Fruit fly (Drosophila melanogaster) whole organism, embryonic: ENCODE data around the gene CG32369.

Experiments
- CG10462 ChIP-seq: fragments of 200-800 bp; sonication (Bioruptor generic); optimal IDR thresholded peaks from 2 replicates; lab custom pipeline; 2016; ENCODE audit warnings: missing biosample characterization, missing genetic modification characterization
- CG12219 ChIP-seq: fragments of 200-800 bp; sonication (Bioruptor generic); optimal IDR thresholded peaks from 3 replicates; lab custom pipeline; 2018; ENCODE audit warnings: missing biosample characterization, mild to moderate bottlenecking, missing genetic modification characterization
- CG12659 ChIP-seq: fragments of 200-800 bp; sonication (Bioruptor generic); optimal IDR thresholded peaks from 3 replicates; lab custom pipeline; 2017; ENCODE audit warnings: mild to moderate bottlenecking, missing biosample characterization, missing genetic modification reagents, missing genetic modification characterization
- CG12769 ChIP-seq: fragments of 200-800 bp; sonication (Bioruptor generic); optimal IDR thresholded peaks from 2 replicates; lab custom pipeline; 2019; ENCODE audit warnings: missing biosample characterization, mild to moderate bottlenecking, missing genetic modification characterization, moderate library complexity
- CG13624 ChIP-seq: fragments of 200-800 bp; sonication (Bioruptor generic); optimal IDR thresholded peaks from 2 replicates; lab custom pipeline; 2016; ENCODE audit warnings: missing biosample characterization, missing genetic modification characterization
- CG14050 ChIP-seq: fragments of 200-800 bp; sonication (Bioruptor generic); IDR thresholded peaks from 3 replicates; pipeline ENCODE4 v1.3.6; 2022; ENCODE audit warnings: missing biosample characterization, missing genetic modification characterization
- CG17361 ChIP-seq: fragments of 200-800 bp; sonication (Bioruptor generic); IDR thresholded peaks from 3 replicates; pipeline ENCODE4 v1.3.6; 2022; ENCODE audit warnings: missing biosample characterization, missing genetic modification characterization
- CG1832 ChIP-seq: fragments of 200-800 bp; sonication (Bioruptor generic); optimal IDR thresholded peaks from 2 replicates; lab custom pipeline; 2017; ENCODE audit warnings: missing biosample characterization, mild to moderate bottlenecking, missing genetic modification characterization, inconsistent platforms
- CG2199 ChIP-seq: fragments of 200-800 bp; sonication (Bioruptor generic); IDR thresholded peaks from 3 replicates; pipeline ENCODE4 v1.3.6; 2022; ENCODE audit warnings: missing biosample characterization, missing genetic modification characterization
- CG31224 ChIP-seq: fragments of 200-800 bp; sonication (Bioruptor generic); IDR thresholded peaks from 2 replicates; pipeline ENCODE4 v1.3.6; 2022; ENCODE audit warnings: missing biosample characterization, missing genetic modification characterization
- CG4282 ChIP-seq: fragments of 200-800 bp; sonication (Bioruptor generic); optimal IDR thresholded peaks from 2 replicates; lab custom pipeline; 2016; ENCODE audit warnings: missing biosample characterization, missing genetic modification characterization
- CG7271 ChIP-seq: fragments of 200-800 bp; sonication (Bioruptor generic); optimal IDR thresholded peaks from 2 replicates; lab custom pipeline; 2018; ENCODE audit warnings: missing biosample characterization, mild to moderate bottlenecking, missing genetic modification characterization, moderate library complexity
- CG8359 ChIP-seq: fragments of 200-800 bp; sonication (Bioruptor generic); optimal IDR thresholded peaks from 2 replicates; lab custom pipeline; 2017; ENCODE audit warnings: missing biosample characterization, mild to moderate bottlenecking, missing genetic modification characterization, borderline replicate concordance
- CG8388 ChIP-seq: fragments of 200-800 bp; sonication (Bioruptor generic); optimal IDR thresholded peaks from 2 replicates; lab custom pipeline; 2019; ENCODE audit warnings: missing biosample characterization, mild to moderate bottlenecking, missing genetic modification characterization, moderate library complexity
- Chrac-16 ChIP-seq: fragments of 200-800 bp; sonication (Bioruptor generic); optimal IDR thresholded peaks from 3 replicates; lab custom pipeline; 2016; ENCODE audit warnings: missing biosample characterization, missing genetic modification characterization
- D ChIP-seq, 2 experiments: fragments of 200-800 bp in 1 of 2; fragments of >200 bp in 1 of 2; sonication (Bioruptor generic) in 1 of 2; optimal IDR thresholded peaks; 2 replicates in 1 of 2; 3 replicates in 1 of 2; lab custom pipeline; 2017; ENCODE audit warnings: mild to moderate bottlenecking in 1 of 2, missing biosample characterization in 1 of 2, missing genetic modification characterization in 1 of 2, missing genetic modification reagents in 1 of 2
- Dfd ChIP-seq, 2 experiments: fragments of >200 bp; optimal IDR thresholded peaks; 2 replicates each; lab custom pipeline; 2017; ENCODE audit warnings: missing biosample characterization in 2 of 2, missing genetic modification characterization in 2 of 2
- Dll ChIP-seq: fragments of 200-800 bp; sonication (Bioruptor generic); IDR thresholded peaks from 4 replicates; pipeline ENCODE4 v1.3.6; 2022; ENCODE audit warnings: missing biosample characterization, missing genetic modification characterization; ENCODE audit not compliant: partially characterized antibody
- Doc2 ChIP-seq: fragments of 200-800 bp; sonication (Bioruptor generic); IDR thresholded peaks from 2 replicates; pipeline ENCODE4 v1.3.6; 2022; ENCODE audit warnings: missing biosample characterization, missing genetic modification characterization
- E2f1 ChIP-seq: fragments of 200-800 bp; sonication (Bioruptor generic); IDR thresholded peaks from 2 replicates; pipeline ENCODE4 v1.3.6; 2022; ENCODE audit warnings: missing biosample characterization, missing genetic modification characterization
- Gsc ChIP-seq: fragments of 200-800 bp; sonication (Bioruptor generic); IDR thresholded peaks from 2 replicates; pipeline ENCODE4 v1.3.6; 2022; ENCODE audit warnings: missing biosample characterization, missing genetic modification characterization
- H2.0 ChIP-seq: fragments of 200-800 bp; sonication (Bioruptor generic); IDR thresholded peaks from 2 replicates; pipeline ENCODE4 v1.3.6; 2022; ENCODE audit warnings: missing biosample characterization, missing genetic modification characterization
- HLH3B ChIP-seq: fragments of 200-800 bp; sonication (Bioruptor generic); IDR thresholded peaks from 2 replicates; pipeline ENCODE4 v1.3.6; 2022; ENCODE audit warnings: missing biosample characterization, missing genetic modification characterization
- Mad ChIP-seq: fragments of 200-800 bp; sonication (Bioruptor generic); optimal IDR thresholded peaks from 2 replicates; lab custom pipeline; 2016; ENCODE audit warnings: missing biosample characterization, missing genetic modification characterization
- Opbp ChIP-seq: fragments of 200-800 bp; sonication (Bioruptor generic); IDR thresholded peaks from 3 replicates; pipeline ENCODE4 v1.3.6; 2022; ENCODE audit warnings: missing biosample characterization, missing genetic modification characterization; ENCODE audit not compliant: partially characterized antibody
- PHDP ChIP-seq: fragments of 200-800 bp; sonication (Bioruptor generic); optimal IDR thresholded peaks from 3 replicates; lab custom pipeline; 2018; ENCODE audit warnings: missing biosample characterization, mild to moderate bottlenecking, missing genetic modification characterization, moderate library complexity
- Sox100B ChIP-seq: fragments of 200-800 bp; sonication (Bioruptor generic); optimal IDR thresholded peaks from 3 replicates; lab custom pipeline; 2018; ENCODE audit warnings: missing biosample characterization, mild to moderate bottlenecking, missing genetic modification characterization
- Sry-β ChIP-seq: fragments of 200-800 bp; sonication (Bioruptor generic); optimal IDR thresholded peaks from 2 replicates; lab custom pipeline; 2018; ENCODE audit warnings: missing biosample characterization, mild to moderate bottlenecking, missing genetic modification characterization, moderate library complexity
- Taf1 ChIP-seq: fragments of 200-800 bp; sonication (Bioruptor generic); IDR thresholded peaks from 2 replicates; pipeline ENCODE4 v1.3.6; 2022; ENCODE audit warnings: missing biosample characterization, missing genetic modification characterization
- Usf ChIP-seq: fragments of 200-800 bp; sonication (Bioruptor generic); optimal IDR thresholded peaks from 2 replicates; lab custom pipeline; 2017; ENCODE audit warnings: missing genotype, missing biosample characterization, missing genetic modification characterization
- Xbp1 ChIP-seq: fragments of 200-800 bp; sonication (Bioruptor generic); optimal IDR thresholded peaks from 3 replicates; lab custom pipeline; 2016; ENCODE audit warnings: missing biosample characterization, mild to moderate bottlenecking, missing genetic modification characterization
- Xrp1 ChIP-seq: fragments of 200-800 bp; sonication (Bioruptor generic); IDR thresholded peaks from 2 replicates; pipeline ENCODE4 v1.3.6; 2022; ENCODE audit warnings: missing biosample characterization, missing genetic modification characterization
- al ChIP-seq: fragments of 200-800 bp; sonication (Bioruptor generic); IDR thresholded peaks from 2 replicates; pipeline ENCODE4 v1.3.6; 2022; ENCODE audit warnings: missing biosample characterization, missing genetic modification characterization
- aop ChIP-seq: fragments of 200-800 bp; sonication (Bioruptor generic); IDR thresholded peaks from 2 replicates; pipeline ENCODE4 v1.3.6; 2022; ENCODE audit warnings: missing biosample characterization, missing genetic modification characterization
- cato ChIP-seq: fragments of 200-800 bp; sonication (Bioruptor generic); optimal IDR thresholded peaks from 2 replicates; lab custom pipeline; 2016; ENCODE audit warnings: missing biosample characterization, missing genetic modification characterization, borderline replicate concordance
- crp ChIP-seq, 2 experiments: fragments of 200-800 bp; sonication (Bioruptor generic); optimal IDR thresholded peaks; 2 replicates in 1 of 2; 3 replicates in 1 of 2; lab custom pipeline; 2017; ENCODE audit warnings: missing biosample characterization in 2 of 2, missing genetic modification characterization in 2 of 2, mild to moderate bottlenecking in 1 of 2, moderate library complexity in 1 of 2
- dmrt11E ChIP-seq: fragments of 200-800 bp; sonication (Bioruptor generic); optimal IDR thresholded peaks from 3 replicates; lab custom pipeline; 2018; ENCODE audit warnings: missing biosample characterization, mild to moderate bottlenecking, missing genetic modification characterization, moderate library complexity
- dysf ChIP-seq: fragments of 200-800 bp; sonication (Bioruptor generic); IDR thresholded peaks from 3 replicates; pipeline ENCODE4 v1.3.6; 2022; ENCODE audit warnings: missing biosample characterization, missing genetic modification characterization
- exex ChIP-seq: fragments of 200-800 bp; sonication (Bioruptor generic); optimal IDR thresholded peaks from 4 replicates; lab custom pipeline; 2018; ENCODE audit warnings: missing biosample characterization, mild to moderate bottlenecking, missing genetic modification characterization, moderate library complexity
- gem ChIP-seq: fragments of 200-800 bp; sonication (Bioruptor generic); optimal IDR thresholded peaks from 2 replicates; lab custom pipeline; 2019; ENCODE audit warnings: missing biosample characterization, mild to moderate bottlenecking, missing genetic modification characterization, moderate library complexity
- gt ChIP-seq: fragments of 200-800 bp; sonication (Bioruptor generic); IDR thresholded peaks from 2 replicates; pipeline ENCODE4 v1.3.6; 2022; ENCODE audit warnings: missing biosample characterization, missing genetic modification characterization
- hth ChIP-seq: fragments of >200 bp; optimal IDR thresholded peaks from 2 replicates; lab custom pipeline; 2017; ENCODE audit warnings: inconsistent platforms
- insv ChIP-seq, 2 experiments: fragments of 200-800 bp; sonication (Bioruptor generic); optimal IDR thresholded peaks; 3 replicates each; lab custom pipeline; 2016 to 2018; ENCODE audit warnings: missing biosample characterization in 2 of 2, missing genetic modification characterization in 2 of 2
- nom ChIP-seq: fragments of 200-800 bp; sonication (Bioruptor generic); optimal IDR thresholded peaks from 2 replicates; lab custom pipeline; 2017; ENCODE audit warnings: missing biosample characterization, missing genetic modification characterization, mild to moderate bottlenecking, moderate library complexity, missing genetic modification reagents
- pho ChIP-seq: fragments of 200-800 bp; sonication (Bioruptor generic); optimal IDR thresholded peaks from 2 replicates; lab custom pipeline; 2016; ENCODE audit warnings: missing biosample characterization, missing genetic modification characterization
- pzg ChIP-seq: fragments of 200-800 bp; sonication (Bioruptor generic); optimal IDR thresholded peaks from 3 replicates; lab custom pipeline; 2018; ENCODE audit warnings: missing biosample characterization, mild to moderate bottlenecking, missing genetic modification characterization, moderate library complexity
- row ChIP-seq: fragments of 200-800 bp; sonication (Bioruptor generic); IDR thresholded peaks from 3 replicates; pipeline ENCODE4 v1.3.6; 2022; ENCODE audit warnings: missing biosample characterization, missing genetic modification characterization
- seq ChIP-seq: fragments of 200-800 bp; sonication (Bioruptor generic); IDR thresholded peaks from 2 replicates; pipeline ENCODE4 v1.3.6; 2022; ENCODE audit warnings: missing biosample characterization, missing genetic modification characterization
- ttk ChIP-seq: fragments of 200-800 bp; sonication (Bioruptor generic); IDR thresholded peaks from 2 replicates; pipeline ENCODE4 v2.1.2; 2022; ENCODE audit warnings: missing biosample characterization, missing genetic modification characterization

Gene CG32369

dm6 chr3L:7850771-7851358 is 41.2 kb upstream of the CG32369 start (continued):
- TF ChIP-seq Xrp1 (GFP tag; lab: Robert Waterston, UW) = peak; percentile 90
- TF ChIP-seq E2f1 (GFP tag; lab: Robert Waterston, UW) = peak; percentile 86
- peak; percentile 92 for TF ChIP-seq gem (tag; lab: Kevin White, UChicago)
- TF ChIP-seq H2.0 (GFP tag; lab: Robert Waterston, UW) = peak; percentile 67
- TF ChIP-seq insv (GFP tag; optimal IDR thresholded peaks at IDR 0.05; lab: Kevin White, UChicago) = peak in 1 of 2 experiments; percentile 21
- no peak for TF ChIP-seq Dll (GFP tag; lab: Robert Waterston, UW)
- TF ChIP-seq CG12219 (GFP tag; lab: Kevin White, UChicago) = peak; percentile 78
- peak; percentile 79 for TF ChIP-seq ttk (GFP tag; lab: Robert Waterston, UW)
- TF ChIP-seq CG31224 (GFP tag; lab: Robert Waterston, UW) = peak; percentile 73
- TF ChIP-seq aop (GFP tag; lab: Robert Waterston, UW) = no peak
- TF ChIP-seq CG2199 (GFP tag; lab: Robert Waterston, UW) = peak; percentile 37; the same call in 1 of the 3 replicates
- TF ChIP-seq CG12659 (GFP tag; lab: Kevin White, UChicago) = peak; percentile 88
- no peak for TF ChIP-seq CG1832 (GFP tag; lab: Kevin White, UChicago)
- peak; percentile 77 for TF ChIP-seq CG14050 (GFP tag; lab: Robert Waterston, UW)
- TF ChIP-seq Gsc = no peak
- TF ChIP-seq Usf (GFP tag; lab: Kevin White, UChicago) = peak; percentile 16
- TF ChIP-seq Mad (GFP tag; lab: Kevin White, UChicago) = peak; percentile 71
- no peak for TF ChIP-seq D (optimal IDR thresholded peaks at IDR 0.05; lab: Kevin White, UChicago)
- TF ChIP-seq D (GFP tag; optimal IDR thresholded peaks at IDR 0.05; lab: Kevin White, UChicago) = peak; percentile 86
- peak; percentile 77; the same call in 1 of the 2 replicates for TF ChIP-seq seq (GFP tag; lab: Robert Waterston, UW)
- peak; percentile 92 for TF ChIP-seq exex (tag; lab: Kevin White, UChicago)
- TF ChIP-seq CG12769 (tag; lab: Kevin White, UChicago) = peak; percentile 91
- TF ChIP-seq Chrac-16 = peak; percentile 81
- no peak for TF ChIP-seq Dfd (GFP tag; optimal IDR thresholded peaks at IDR 0.05; lab: Kevin White, UChicago)
- TF ChIP-seq hth (lab: Kevin White, UChicago) = no peak
- peak; percentile 63 for TF ChIP-seq dmrt11E (tag; lab: Kevin White, UChicago)
- peak; percentile 91 for TF ChIP-seq dysf
- TF ChIP-seq CG10462 (GFP tag; lab: Kevin White, UChicago) = peak; percentile 61
- TF ChIP-seq gt (GFP tag; lab: Robert Waterston, UW) = 0 out of 2 replicates have a peak, but pooled peaks have one; percentile 41
- peak; percentile 22 for TF ChIP-seq Sry-β (GFP tag; lab: Kevin White, UChicago)
- 0 out of 2 replicates have a peak, but pooled peaks have one; percentile 35 for TF ChIP-seq Doc2 (GFP tag; lab: Robert Waterston, UW)
- peak; percentile 94 for TF ChIP-seq row
- TF ChIP-seq Opbp = no peak
- peak in 1 of 2 experiments; percentile 31 for TF ChIP-seq crp (GFP tag; optimal IDR thresholded peaks at IDR 0.05; lab: Kevin White, UChicago)
- TF ChIP-seq PHDP = peak; percentile 89
- peak; percentile 88 for TF ChIP-seq CG13624
- peak; percentile 88 for TF ChIP-seq HLH3B (GFP tag; lab: Robert Waterston, UW)
- TF ChIP-seq cato (GFP tag; lab: Kevin White, UChicago) = peak; percentile 31
- peak; percentile 63 for TF ChIP-seq CG8359 (GFP tag; lab: Kevin White, UChicago)
- peak; percentile 67 for TF ChIP-seq CG4282 (GFP tag; lab: Kevin White, UChicago)
- peak; percentile 87 for TF ChIP-seq Sox100B (GFP tag; lab: Kevin White, UChicago)
- TF ChIP-seq CG17361 (GFP tag; lab: Robert Waterston, UW) = peak; percentile 88
- TF ChIP-seq pho (GFP tag; lab: Kevin White, UChicago) = peak; percentile 90
- peak; percentile 77 for TF ChIP-seq Taf1
- peak; percentile 86 for TF ChIP-seq Xbp1
- TF ChIP-seq pzg = peak; percentile 2
- TF ChIP-seq CG8388 (GFP tag; lab: Kevin White, UChicago) = peak; percentile 82
- TF ChIP-seq CG7271 (tag; lab: Kevin White, UChicago) = no peak
- peak; percentile 77 for TF ChIP-seq al (GFP tag; lab: Robert Waterston, UW)
- TF ChIP-seq nom (GFP tag; lab: Kevin White, UChicago) = no peak
